Worm (Caenorhabditis elegans): ENCODE measurements around the gene srh-134.
"Not testable (repeated sequence)": the region's sequence is repeated elsewhere in the genome, so short reads cannot be mapped to it uniquely, and the experiment has no call there.

ce11 chrV:18055297-18056019 lies 38.3 kb upstream of the srh-134 start, which contains the start of the genes Y59A8B.25 and ebp-3:
- not testable (repeated sequence) for TF ChIP-seq mxl-2 (GFP tag; conservative IDR thresholded peaks at IDR 0.05); lsy-2 (tag; optimal IDR thresholded peaks at IDR 0.05); F44E2.7 (GFP tag; IDR thresholded peaks at IDR 0.05); nhr-76 (tag; optimal IDR thresholded peaks at IDR 0.05); unc-62 (GFP tag; optimal IDR thresholded peaks at IDR 0.05 in 1 of 2); unc-62 (tag; optimal IDR thresholded peaks at IDR 0.05); mxl-3 (GFP tag; optimal IDR thresholded peaks at IDR 0.05); nhr-10 (tag; optimal IDR thresholded peaks at IDR 0.05); dmd-8 (GFP tag; IDR thresholded peaks at IDR 0.05); ceh-20 (GFP tag; IDR thresholded peaks at IDR 0.05); hmg-1.1 (GFP tag; IDR thresholded peaks at IDR 0.05); ama-1 (optimal IDR thresholded peaks at IDR 0.05); pha-4 (GFP tag; IDR thresholded peaks at IDR 0.05); pha-4 (tag; optimal IDR thresholded peaks at IDR 0.05)
